Worm (Caenorhabditis elegans): ENCODE results near the gene F28F5.6.

F28F5.6 gene

DNA sequence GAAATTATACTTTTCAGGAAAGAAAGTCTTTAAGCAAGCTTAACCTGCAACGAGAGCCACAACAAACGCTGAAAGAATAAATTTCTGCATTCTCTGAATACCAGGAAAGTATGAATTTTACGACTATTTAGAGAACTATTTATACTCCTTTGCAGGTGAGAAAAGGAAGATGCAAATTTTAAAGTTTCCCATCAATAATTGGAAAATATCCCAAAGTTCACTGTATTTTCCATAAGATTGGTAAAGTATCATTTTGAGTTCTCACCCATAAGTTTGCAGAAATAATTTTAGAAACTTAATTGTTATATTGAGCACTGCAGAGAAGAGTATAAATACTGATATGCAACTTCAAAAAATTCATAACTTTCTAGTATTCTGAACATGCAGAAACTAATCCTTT lies 40.3 kb upstream of the F28F5.6 start, which contains the start of gene clec-158:
Gene clec-158, minus strand, starts transcription at position 101 of the 400 bp plus-strand sequence.
- TF ChIP-seq snpc-4 (tag; optimal IDR thresholded peaks at IDR 0.05) (no peak), nhr-237 (tag; optimal IDR thresholded peaks at IDR 0.05) (no peak), ceh-82 (tag; optimal IDR thresholded peaks at IDR 0.05) (no peak), fos-1 (tag; optimal IDR thresholded peaks at IDR 0.05) (no peak), nhr-23 (tag; optimal IDR thresholded peaks at IDR 0.05) (no peak), nhr-77 (tag; optimal IDR thresholded peaks at IDR 0.05) (no peak), daf-12 (tag; optimal IDR thresholded peaks at IDR 0.05) (no peak), zag-1 (tag; optimal IDR thresholded peaks at IDR 0.05) (no peak), sea-2 (GFP tag; optimal IDR thresholded peaks at IDR 0.05) (no peak), lin-39 (tag; optimal IDR thresholded peaks at IDR 0.05) (no peak)

DNA sequence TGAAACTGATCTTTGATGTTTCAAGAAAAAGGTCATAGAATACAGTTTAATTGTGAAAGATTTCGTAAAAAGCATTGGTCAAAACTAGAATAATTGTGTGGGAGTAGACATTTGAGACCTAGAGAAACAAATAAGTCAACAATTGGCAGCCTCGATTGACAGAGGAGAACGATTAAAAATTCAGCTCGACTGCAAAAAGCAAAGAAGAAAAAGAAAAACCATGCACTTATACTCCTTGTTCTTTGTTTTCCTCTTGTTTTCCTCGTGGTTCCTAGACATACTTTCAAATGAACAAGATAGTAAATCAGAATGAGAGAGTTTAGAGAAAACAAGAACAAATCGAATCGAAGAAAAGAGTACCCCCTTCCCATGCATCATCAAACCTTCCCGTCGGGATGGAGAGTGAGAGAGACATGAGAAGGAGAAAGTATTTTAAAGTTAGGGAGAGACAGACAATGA lies 38.2 kb upstream of the F28F5.6 start:
- TF ChIP-seq jun-1 (tag; optimal IDR thresholded peaks at IDR 0.05) (peak; percentile 81), elt-1 (tag; optimal IDR thresholded peaks at IDR 0.05) (no peak), elt-2 (tag; optimal IDR thresholded peaks at IDR 0.05) (peak; percentile 77), skn-1 (tag; optimal IDR thresholded peaks at IDR 0.05) (peak; percentile 31), nhr-237 (tag; optimal IDR thresholded peaks at IDR 0.05) (no peak), fkh-10 (GFP tag; optimal IDR thresholded peaks at IDR 0.05) (no peak), nfya-1 (tag; optimal IDR thresholded peaks at IDR 0.05; ENCODE audit: insufficient read depth) (peak; percentile 33), nhr-12 (tag; optimal IDR thresholded peaks at IDR 0.05) (no peak), nhr-76 (tag; optimal IDR thresholded peaks at IDR 0.05) (no peak), ama-1 (optimal IDR thresholded peaks at IDR 0.05) (no peak), snpc-4 (tag; optimal IDR thresholded peaks at IDR 0.05) (no peak), ceh-28 (tag; optimal IDR thresholded peaks at IDR 0.05) (peak; percentile 36), daf-12 (tag; optimal IDR thresholded peaks at IDR 0.05) (no peak), mdl-1 (tag; optimal IDR thresholded peaks at IDR 0.05) (peak; percentile 14), lin-15B (tag; optimal IDR thresholded peaks at IDR 0.05) (peak; percentile 29), ceh-82 (tag; optimal IDR thresholded peaks at IDR 0.05) (no peak), nhr-77 (tag; optimal IDR thresholded peaks at IDR 0.05) (no peak), unc-62 (GFP tag; optimal IDR thresholded peaks at IDR 0.05) (no peak), unc-39 (tag; optimal IDR thresholded peaks at IDR 0.05) (no peak), zag-1 (tag; optimal IDR thresholded peaks at IDR 0.05) (no peak), pqm-1 (tag; optimal IDR thresholded peaks at IDR 0.05) (peak; percentile 79), pha-4 (tag; optimal IDR thresholded peaks at IDR 0.05) (peak; percentile 79), fkh-2 (tag; optimal IDR thresholded peaks at IDR 0.05) (no peak), elt-3 (tag; optimal IDR thresholded peaks at IDR 0.05) (no peak), nhr-43 (tag; optimal IDR thresholded peaks at IDR 0.05; ENCODE audit: poor library complexity, severe bottlenecking) (no peak), nhr-67 (tag; optimal IDR thresholded peaks at IDR 0.05) (no peak), mml-1 (tag; optimal IDR thresholded peaks at IDR 0.05) (no peak), lsy-12 (tag; optimal IDR thresholded peaks at IDR 0.05) (no peak), eor-1 (tag; optimal IDR thresholded peaks at IDR 0.05) (no peak), egl-27 (tag; optimal IDR thresholded peaks at IDR 0.05) (no peak), egl-5 (tag; optimal IDR thresholded peaks at IDR 0.05) (no peak), nhr-23 (tag; optimal IDR thresholded peaks at IDR 0.05) (peak; percentile 63), ceh-9 (tag; optimal IDR thresholded peaks at IDR 0.05) (no peak), hmg-11 (tag; optimal IDR thresholded peaks at IDR 0.05) (no peak), ztf-4 (tag; optimal IDR thresholded peaks at IDR 0.05) (no peak), nhr-25 (tag; optimal IDR thresholded peaks at IDR 0.05) (peak; percentile 3), sea-2 (GFP tag; optimal IDR thresholded peaks at IDR 0.05) (no peak), nhr-28 (tag; optimal IDR thresholded peaks at IDR 0.05) (no peak), nhr-11 (tag; optimal IDR thresholded peaks at IDR 0.05) (no peak), ceh-16 (tag; optimal IDR thresholded peaks at IDR 0.05) (no peak)

DNA sequence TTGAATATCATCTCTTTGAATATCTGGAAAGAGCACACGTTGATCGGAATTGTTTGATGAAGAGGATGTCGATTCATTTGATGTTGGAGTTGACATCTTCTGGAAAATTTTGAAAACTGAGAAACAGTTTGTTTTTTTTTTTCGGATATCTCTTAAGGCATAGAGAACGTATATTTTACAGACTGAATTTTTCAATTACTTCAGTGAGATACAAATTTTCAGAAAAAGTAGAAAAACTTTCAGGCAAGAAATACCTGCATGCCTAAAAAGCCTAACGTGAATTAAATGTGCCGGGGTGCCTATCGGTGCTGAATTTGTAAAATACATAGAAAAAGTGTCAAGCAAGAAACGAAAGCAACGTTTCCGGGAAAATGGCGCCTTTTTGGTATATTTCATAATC lies 37.5 kb upstream of the F28F5.6 start, which contains the start of gene zak-1:
Gene zak-1, minus strand, starts transcription at position 101 of the 400 bp plus-strand sequence.
- TF ChIP-seq daf-12 (tag; optimal IDR thresholded peaks at IDR 0.05) (no peak), R02D3.7 (tag; optimal IDR thresholded peaks at IDR 0.05) (no peak), aly-2 (tag; optimal IDR thresholded peaks at IDR 0.05) (no peak), fkh-10 (GFP tag; optimal IDR thresholded peaks at IDR 0.05) (no peak), nhr-25 (tag; optimal IDR thresholded peaks at IDR 0.05) (no peak), elt-2 (tag; optimal IDR thresholded peaks at IDR 0.05) (no peak), skn-1 (tag; optimal IDR thresholded peaks at IDR 0.05) (no peak), lsy-12 (tag; optimal IDR thresholded peaks at IDR 0.05) (no peak)

All from whole organism, L3 larva.